Worm (Caenorhabditis elegans) whole organism, midembryonic: ENCODE results near the gene Y26G10.5.

ENCODE experiments used
- T22C8.4 ChIP-seq: fragments of 200-800 bp; sonication (Bioruptor generic); IDR thresholded peaks from 2 replicates; pipeline ENCODE4 v1.3.6; 2022; ENCODE audit warnings: missing genetic modification characterization, missing compliant biosample characterization
- flt-1 ChIP-seq: fragments of 200-800 bp; sonication (Bioruptor generic); IDR thresholded peaks from 2 replicates; pipeline ENCODE4 v1.3.6; 2022; ENCODE audit warnings: missing genetic modification characterization, missing compliant biosample characterization
- med-1 ChIP-seq: sonication (generic microtip); optimal IDR thresholded peaks from 2 replicates; lab custom pipeline; 2017; ENCODE audit warnings: missing genetic modification characterization, mild to moderate bottlenecking, missing compliant biosample characterization, antibody characterized with exemption, missing genetic modification reagents; ENCODE audit not compliant: insufficient read depth
- ref-1 ChIP-seq: fragments of 200-800 bp; sonication (Bioruptor generic); conservative IDR thresholded peaks from 2 replicates; pipeline ENCODE4 v1.3.6; 2022; ENCODE audit warnings: missing genetic modification reagents, missing genetic modification characterization, missing compliant biosample characterization
- tab-1 ChIP-seq: fragments of 200-800 bp; sonication (Bioruptor generic); IDR thresholded peaks from 2 replicates; pipeline ENCODE4 v1.3.6; 2022; ENCODE audit warnings: missing genetic modification characterization, missing compliant biosample characterization
- ztf-23 ChIP-seq: fragments of 200-800 bp; sonication (Bioruptor generic); IDR thresholded peaks from 2 replicates; pipeline ENCODE4 v1.3.6; 2022; ENCODE audit warnings: missing genetic modification reagents, missing genetic modification characterization, missing compliant biosample characterization

DNA sequence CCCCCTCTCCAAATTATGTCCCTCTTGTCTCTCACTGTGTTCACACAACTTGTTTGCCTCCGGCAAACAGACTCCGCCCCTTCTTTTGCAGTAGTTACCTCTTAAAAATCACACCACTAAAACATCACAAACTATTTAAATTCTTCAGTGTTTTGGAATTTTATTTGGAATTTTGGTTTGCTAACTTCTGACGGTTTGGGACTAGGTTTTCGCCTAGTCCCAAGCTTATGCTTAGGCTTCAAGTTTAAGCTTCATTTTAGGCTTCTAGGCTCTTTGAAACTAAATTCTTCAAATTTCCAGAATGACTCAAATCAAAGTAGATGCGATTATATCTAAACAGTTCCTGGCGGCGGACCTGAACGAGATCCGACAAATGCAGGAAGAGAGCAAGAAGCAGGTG is 24.1 kb upstream of the Y26G10.5 start, which contains the start of gene fat-5:
- TF ChIP-seq ztf-23 (GFP tag; lab: Robert Waterston, UW) (no peak), ref-1 (GFP tag; lab: Robert Waterston, UW) (no peak), flt-1 (GFP tag; lab: Robert Waterston, UW) (no peak), med-1 (no peak), T22C8.4 (GFP tag; lab: Robert Waterston, UW) (no peak), tab-1 (GFP tag; lab: Robert Waterston, UW) (no peak)
